Fruit fly (Drosophila melanogaster) Kc167 (cell line): ENCODE results near the gene CG3857.

Source experiments
- Myc ChIP-seq: fragments of >200 bp; optimal IDR thresholded peaks from 2 replicates; lab custom pipeline; 2017; ENCODE audit warnings: missing external identifiers
- h ChIP-seq: fragments of >200 bp; optimal IDR thresholded peaks from 3 replicates; lab custom pipeline; 2018; ENCODE audit warnings: missing external identifiers
- insv ChIP-seq: fragments of >200 bp; optimal IDR thresholded peaks from 3 replicates; lab custom pipeline; 2018; ENCODE audit warnings: missing external identifiers
- ttk ChIP-seq: sonication (Bioruptor generic); optimal IDR thresholded peaks from 2 replicates; lab custom pipeline; 2017; ENCODE audit warnings: missing external identifiers

DNA sequence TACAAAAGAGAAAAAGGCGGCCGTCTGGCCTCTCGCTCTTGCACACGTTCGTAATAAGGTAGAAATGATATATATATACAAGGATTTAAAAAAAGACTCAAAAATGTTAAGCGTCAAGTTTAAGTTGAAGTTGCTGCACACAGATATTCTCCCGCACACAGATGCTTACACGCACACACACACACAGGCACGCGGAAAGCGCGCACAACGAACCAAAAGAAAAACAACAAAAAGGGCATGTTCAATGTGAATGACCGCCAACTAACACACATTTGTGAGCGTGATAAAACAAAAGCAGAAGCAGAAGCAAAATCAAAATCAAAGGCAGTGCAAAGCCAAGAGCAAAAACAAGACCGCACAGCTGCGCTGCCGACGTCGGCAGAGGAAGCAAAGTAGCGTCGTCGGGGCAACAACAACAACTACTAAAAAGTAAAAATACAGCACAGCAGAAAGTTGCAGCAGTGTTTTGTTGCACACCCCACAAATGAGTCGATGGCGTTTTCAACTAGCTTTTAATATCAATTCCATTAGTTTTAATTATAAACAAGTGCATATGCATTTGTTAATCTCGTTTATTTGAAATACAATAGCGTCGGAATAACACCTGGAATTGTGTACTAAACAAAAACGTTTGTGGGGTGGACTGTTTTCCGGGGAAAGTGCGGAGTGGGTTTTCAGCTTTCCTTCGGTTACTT lies 7.5 kb upstream of the CG3857 start:
- TF ChIP-seq insv (lab: Kevin White, UChicago) (no peak), Myc (lab: Kevin White, UChicago) (no peak), h (lab: Kevin White, UChicago) (no peak), ttk (lab: Kevin White, UChicago) (no peak)
